Worm (Caenorhabditis elegans) whole organism, L1 larva: ENCODE results near the gene B0280.9.

Experiments
- C16A3.4 ChIP-seq: fragments of 150-350 bp; optimal IDR thresholded peaks from 2 replicates; lab custom pipeline; 2014; ENCODE audit warnings: missing biosample characterization, missing genetic modification characterization
- C34B4.2 ChIP-seq: sonication (generic microtip); optimal IDR thresholded peaks from 2 replicates; lab custom pipeline; 2017; ENCODE audit warnings: mild to moderate bottlenecking, missing genetic modification characterization, missing compliant biosample characterization
- F16B12.6 ChIP-seq: fragments of 150-350 bp; optimal IDR thresholded peaks from 2 replicates; lab custom pipeline; 2014; ENCODE audit warnings: missing biosample characterization, missing genetic modification characterization
- Y116A8C.19 ChIP-seq: sonication (generic microtip); optimal IDR thresholded peaks from 2 replicates; lab custom pipeline; 2016; ENCODE audit warnings: missing compliant biosample characterization, missing genetic modification characterization, borderline replicate concordance
- aly-2 ChIP-seq: fragments of 150-350 bp; optimal IDR thresholded peaks from 2 replicates; lab custom pipeline; 2014; ENCODE audit warnings: missing biosample characterization, missing genetic modification characterization
- ama-1 ChIP-seq: fragments of 150-350 bp; optimal IDR thresholded peaks from 2 replicates; lab custom pipeline; 2014
- blmp-1 ChIP-seq: fragments of 150-350 bp; optimal IDR thresholded peaks from 2 replicates; lab custom pipeline; 2014; ENCODE audit warnings: missing biosample characterization, missing genetic modification characterization
- ceh-8 ChIP-seq: fragments of 200-800 bp; sonication (Bioruptor generic); optimal IDR thresholded peaks from 2 replicates; lab custom pipeline; 2018; ENCODE audit warnings: mild to moderate bottlenecking, missing genetic modification characterization, moderate library complexity, missing compliant biosample characterization
- ceh-82 ChIP-seq, 3 experiments: fragments of 150-350 bp in 1 of 3; sonication (generic microtip) in 2 of 3; optimal IDR thresholded peaks; 2 replicates each; lab custom pipeline; 2014 to 2017; ENCODE audit warnings: missing biosample characterization in 3 of 3, missing genetic modification characterization in 3 of 3
- dpl-1 ChIP-seq, 3 experiments: fragments of 150-350 bp in 2 of 3; sonication (generic microtip) in 1 of 3; optimal IDR thresholded peaks; 2 replicates each; lab custom pipeline; 2014 to 2017; ENCODE audit warnings: missing biosample characterization in 3 of 3, missing genetic modification characterization in 3 of 3, missing genetic modification reagents in 3 of 3
- dsc-1 ChIP-seq: sonication (generic microtip); optimal IDR thresholded peaks from 2 replicates; lab custom pipeline; 2016; ENCODE audit warnings: mild to moderate bottlenecking, missing genetic modification characterization, missing compliant biosample characterization
- efl-1 ChIP-seq, 4 experiments: fragments of 150-350 bp; optimal IDR thresholded peaks in 3 of 4; peaks in 1 of 4; 1 replicate in 1 of 4; 2 replicates in 3 of 4; lab custom pipeline; 2014; ENCODE audit warnings: missing biosample characterization in 2 of 4, missing genetic modification characterization in 2 of 4, missing genetic modification reagents in 2 of 4
- egl-27 ChIP-seq, 2 experiments: fragments of 150-350 bp in 1 of 2; sonication (generic microtip); optimal IDR thresholded peaks; 3 replicates each; lab custom pipeline; 2017 to 2018; ENCODE audit warnings: missing biosample characterization in 2 of 2, missing genetic modification characterization in 2 of 2, missing genetic modification reagents in 2 of 2
- ets-5 ChIP-seq: fragments of 200-800 bp; sonication (Bioruptor generic); IDR thresholded peaks from 2 replicates; pipeline ENCODE4 v1.3.6; 2022; ENCODE audit warnings: missing genetic modification characterization, missing compliant biosample characterization
- fkh-8 ChIP-seq: sonication (generic microtip); optimal IDR thresholded peaks from 2 replicates; lab custom pipeline; 2016; ENCODE audit warnings: mild to moderate bottlenecking, missing genetic modification characterization, missing compliant biosample characterization
- hlh-17 ChIP-seq: fragments of 200-800 bp; sonication (Bioruptor generic); optimal IDR thresholded peaks from 2 replicates; lab custom pipeline; 2018; ENCODE audit warnings: missing genetic modification characterization, mild to moderate bottlenecking, missing compliant biosample characterization, moderate library complexity, borderline replicate concordance
- irx-1 ChIP-seq: sonication (generic microtip); optimal IDR thresholded peaks from 2 replicates; lab custom pipeline; 2016; ENCODE audit warnings: missing genetic modification characterization, missing compliant biosample characterization
- lin-13 ChIP-seq: fragments of 150-350 bp; optimal IDR thresholded peaks from 2 replicates; lab custom pipeline; 2014; ENCODE audit warnings: missing biosample characterization, missing genetic modification reagents, missing genetic modification characterization
- lin-35 ChIP-seq, 2 experiments: fragments of 150-350 bp; optimal IDR thresholded peaks; 2 replicates each; lab custom pipeline; 2014; ENCODE audit warnings: missing biosample characterization in 2 of 2, missing genetic modification characterization in 2 of 2, missing genetic modification reagents in 2 of 2
- lin-39 ChIP-seq: fragments of 150-350 bp; optimal IDR thresholded peaks from 2 replicates; lab custom pipeline; 2014; ENCODE audit warnings: missing biosample characterization, missing genetic modification reagents, missing genetic modification characterization
- lir-3 ChIP-seq: sonication (generic microtip); optimal IDR thresholded peaks from 2 replicates; lab custom pipeline; 2016; ENCODE audit warnings: mild to moderate bottlenecking, missing genetic modification characterization, moderate library complexity, missing compliant biosample characterization; ENCODE audit not compliant: poor library complexity
- mdl-1 ChIP-seq, 2 experiments: fragments of 150-350 bp; optimal IDR thresholded peaks; 2 replicates each; lab custom pipeline; 2014 to 2017; ENCODE audit warnings: missing biosample characterization in 2 of 2, missing genetic modification characterization in 2 of 2, inconsistent platforms in 1 of 2
- mef-2 ChIP-seq: fragments of 150-350 bp; optimal IDR thresholded peaks from 2 replicates; lab custom pipeline; 2014; ENCODE audit warnings: missing biosample characterization, missing genetic modification characterization
- mep-1 ChIP-seq: fragments of 150-350 bp; optimal IDR thresholded peaks from 2 replicates; lab custom pipeline; 2014; ENCODE audit warnings: missing biosample characterization, missing genetic modification characterization
- nhr-19 ChIP-seq: fragments of 200-800 bp; sonication (Bioruptor generic); conservative IDR thresholded peaks from 2 replicates; pipeline ENCODE4 v1.3.6; 2022; ENCODE audit warnings: missing genetic modification characterization, missing compliant biosample characterization
- nhr-47 ChIP-seq: sonication (generic microtip); optimal IDR thresholded peaks from 2 replicates; lab custom pipeline; 2016; ENCODE audit warnings: mild to moderate bottlenecking, missing genetic modification characterization, moderate library complexity, missing compliant biosample characterization
- nhr-71 ChIP-seq: sonication (generic microtip); optimal IDR thresholded peaks from 2 replicates; lab custom pipeline; 2016; ENCODE audit warnings: mild to moderate bottlenecking, missing genetic modification characterization, moderate library complexity, missing compliant biosample characterization
- nhr-76 ChIP-seq: sonication (generic microtip); optimal IDR thresholded peaks from 2 replicates; lab custom pipeline; 2017; ENCODE audit warnings: missing biosample characterization, missing genetic modification characterization
- nhr-77 ChIP-seq: fragments of 150-350 bp; optimal IDR thresholded peaks from 2 replicates; lab custom pipeline; 2014; ENCODE audit warnings: missing biosample characterization, missing genetic modification characterization
- nhr-85 ChIP-seq: sonication (generic microtip); peaks from one replicate; lab custom pipeline; 2016; ENCODE audit warnings: missing genetic modification characterization, inconsistent platforms, missing compliant biosample characterization
- nhr-90 ChIP-seq: sonication (generic microtip); optimal IDR thresholded peaks from 2 replicates; lab custom pipeline; 2016; ENCODE audit warnings: mild to moderate bottlenecking, missing genetic modification characterization, missing compliant biosample characterization; ENCODE audit not compliant: poor library complexity
- pag-3 ChIP-seq: sonication (generic microtip); optimal IDR thresholded peaks from 2 replicates; lab custom pipeline; 2017; ENCODE audit warnings: missing genetic modification characterization, mild to moderate bottlenecking, missing compliant biosample characterization, antibody characterized with exemption, borderline replicate concordance; ENCODE audit not compliant: insufficient read depth
- pax-3 ChIP-seq: fragments of 200-800 bp; sonication (Bioruptor generic); optimal IDR thresholded peaks from 2 replicates; lab custom pipeline; 2018; ENCODE audit warnings: mild to moderate bottlenecking, missing genetic modification characterization, moderate library complexity, missing compliant biosample characterization
- pqm-1 ChIP-seq: sonication (generic microtip); optimal IDR thresholded peaks from 3 replicates; lab custom pipeline; 2017; ENCODE audit warnings: missing biosample characterization, missing genetic modification characterization
- skn-1 ChIP-seq: fragments of 150-350 bp; optimal IDR thresholded peaks from 2 replicates; lab custom pipeline; 2014; ENCODE audit warnings: missing biosample characterization, missing genetic modification characterization
- snpc-4 ChIP-seq: fragments of 150-350 bp; optimal IDR thresholded peaks from 2 replicates; lab custom pipeline; 2014; ENCODE audit warnings: missing biosample characterization, missing genetic modification characterization
- snu-23 ChIP-seq: sonication (generic microtip); optimal IDR thresholded peaks from 2 replicates; lab custom pipeline; 2016; ENCODE audit warnings: missing genetic modification characterization, missing compliant biosample characterization
- sox-4 ChIP-seq: sonication (generic microtip); optimal IDR thresholded peaks from 2 replicates; lab custom pipeline; 2016; ENCODE audit warnings: missing genetic modification characterization, missing compliant biosample characterization
- sup-37 ChIP-seq: fragments of 200-800 bp; sonication (Bioruptor generic); optimal IDR thresholded peaks from 2 replicates; lab custom pipeline; 2018; ENCODE audit warnings: mild to moderate bottlenecking, missing genetic modification characterization, missing compliant biosample characterization
- tbx-2 ChIP-seq: sonication (generic microtip); optimal IDR thresholded peaks from 2 replicates; lab custom pipeline; 2016; ENCODE audit warnings: missing genetic modification characterization, missing compliant biosample characterization
- unc-130 ChIP-seq: fragments of 150-350 bp; optimal IDR thresholded peaks from 2 replicates; lab custom pipeline; 2017; ENCODE audit warnings: missing biosample characterization, missing genetic modification characterization, inconsistent platforms
- unc-30 ChIP-seq: sonication (generic microtip); optimal IDR thresholded peaks from 2 replicates; lab custom pipeline; 2017; ENCODE audit warnings: missing biosample characterization, missing genetic modification characterization
- unc-86 ChIP-seq: sonication (generic microtip); optimal IDR thresholded peaks from 2 replicates; lab custom pipeline; 2016; ENCODE audit warnings: missing genetic modification characterization, missing compliant biosample characterization
- vab-15 ChIP-seq: sonication (generic microtip); optimal IDR thresholded peaks from 2 replicates; lab custom pipeline; 2017; ENCODE audit warnings: missing genotype, mild to moderate bottlenecking, missing genetic modification characterization, missing compliant biosample characterization
- zip-4 ChIP-seq: fragments of 200-800 bp; sonication (Bioruptor generic); optimal IDR thresholded peaks from 2 replicates; lab custom pipeline; 2018; ENCODE audit warnings: mild to moderate bottlenecking, missing genetic modification characterization, moderate library complexity, missing compliant biosample characterization
- ztf-11 ChIP-seq, 2 experiments: sonication (generic microtip); optimal IDR thresholded peaks; 2 replicates each; lab custom pipeline; 2016 to 2017; ENCODE audit warnings: missing genetic modification characterization in 2 of 2, missing biosample characterization in 1 of 2, missing compliant biosample characterization in 1 of 2

Gene B0280.9

ce11 chrIII:7165816-7166229, 43.1 kb upstream of the B0280.9 start (continued):
- TF ChIP-seq tbx-2 (tag; lab: Kevin White, UChicago): no peak
- TF ChIP-seq unc-30: no peak
- TF ChIP-seq nhr-77: no peak
- TF ChIP-seq ets-5 (GFP tag; lab: Robert Waterston, UW): no peak
- TF ChIP-seq irx-1 (tag; lab: Kevin White, UChicago): no peak
- TF ChIP-seq nhr-76 (tag; lab: Kevin White, UChicago): no peak
- no peak for TF ChIP-seq C16A3.4
- TF ChIP-seq nhr-47 (tag; lab: Kevin White, UChicago): no peak
- TF ChIP-seq nhr-90 (tag; lab: Kevin White, UChicago): peak; percentile 17
- TF ChIP-seq ztf-11 (tag; optimal IDR thresholded peaks at IDR 0.05; lab: Kevin White, UChicago): no peak
- no peak for TF ChIP-seq hlh-17
- no peak for TF ChIP-seq lir-3
- no peak for TF ChIP-seq ama-1 (lab: Kevin White, UChicago)
- no peak for TF ChIP-seq C34B4.2 (tag; lab: Kevin White, UChicago)
- no peak for TF ChIP-seq unc-130 (tag; lab: Kevin White, UChicago)
- TF ChIP-seq mdl-1 (tag; optimal IDR thresholded peaks at IDR 0.05; lab: Kevin White, UChicago): peak in 1 of 2 experiments; percentile 11
- TF ChIP-seq vab-15 (tag; lab: Kevin White, UChicago): no peak
- TF ChIP-seq egl-27 (tag; optimal IDR thresholded peaks at IDR 0.05; lab: Kevin White, UChicago): peak in 1 of 2 experiments; percentile 23
- peak; percentile 43 for TF ChIP-seq nhr-71 (tag; lab: Kevin White, UChicago)
- no peak for TF ChIP-seq lin-13 (GFP tag; lab: Kevin White, UChicago)
- no peak for TF ChIP-seq pag-3
- peak; percentile 39 to 66 (median 52) for TF ChIP-seq dpl-1 (GFP tag; optimal IDR thresholded peaks at IDR 0.05; lab: Kevin White, UChicago)
- TF ChIP-seq sox-4 (tag; lab: Kevin White, UChicago): no peak
- TF ChIP-seq pqm-1 (tag; lab: Kevin White, UChicago): no peak
- peak; percentile 5 for TF ChIP-seq zip-4 (GFP tag; lab: Kevin White, UChicago)
- peak; percentile 3 for TF ChIP-seq fkh-8

- TF ChIP-seq C34B4.2 (tag; lab: Kevin White, UChicago) (no peak), lin-35 (GFP tag; optimal IDR thresholded peaks at IDR 0.05; lab: Kevin White, UChicago) (no peak), nhr-76 (tag; lab: Kevin White, UChicago) (no peak), unc-130 (tag; lab: Kevin White, UChicago) (no peak), nhr-85 (tag; lab: Kevin White, UChicago) (no peak), nhr-47 (tag; lab: Kevin White, UChicago) (no peak), ceh-82 (tag; optimal IDR thresholded peaks at IDR 0.05; lab: Kevin White, UChicago) (no peak), zip-4 (GFP tag; lab: Kevin White, UChicago) (no peak), skn-1 (tag; lab: Kevin White, UChicago) (no peak), F16B12.6 (tag; lab: Kevin White, UChicago) (no peak)
Observed at ce11 chrIII:7165276-7165675, 42.6 kb upstream of the B0280.9 start.

- TF ChIP-seq skn-1 (tag; lab: Kevin White, UChicago) (peak; percentile 93), dsc-1 (tag; lab: Kevin White, UChicago) (peak; percentile 80), unc-86 (peak; percentile 85), aly-2 (tag; lab: Kevin White, UChicago) (peak; percentile 8), Y116A8C.19 (no peak), mep-1 (tag; lab: Kevin White, UChicago) (peak; percentile 86), lir-3 (peak; percentile 62), sup-37 (GFP tag; lab: Kevin White, UChicago) (no peak), snpc-4 (tag; lab: Kevin White, UChicago) (peak; percentile 82), ceh-8 (GFP tag; lab: Kevin White, UChicago) (peak; percentile 46), efl-1 (optimal IDR thresholded peaks at IDR 0.05; lab: Kevin White, UChicago) (peak; percentile 88 to 93), efl-1 (GFP tag; optimal IDR thresholded peaks at IDR 0.05 in 1 of 2; lab: Kevin White, UChicago) (peak; percentile 89 to 99), vab-15 (tag; lab: Kevin White, UChicago) (no peak), nhr-19 (GFP tag; lab: Robert Waterston, UW) (peak; percentile 90), C34B4.2 (tag; lab: Kevin White, UChicago) (no peak), nhr-47 (tag; lab: Kevin White, UChicago) (peak; percentile 90), dpl-1 (GFP tag; optimal IDR thresholded peaks at IDR 0.05; lab: Kevin White, UChicago) (peak; percentile 90 to 94 (median 91)), nhr-85 (tag; lab: Kevin White, UChicago) (peak; percentile 97), blmp-1 (tag; lab: Kevin White, UChicago) (peak; percentile 82), snu-23 (GFP tag; lab: Kevin White, UChicago) (peak; percentile 92), mef-2 (tag; lab: Kevin White, UChicago) (peak; percentile 62), lin-39 (tag; lab: Kevin White, UChicago) (peak; percentile 76), irx-1 (tag; lab: Kevin White, UChicago) (peak; percentile 70), pax-3 (peak; percentile 82)
Observed at ce11 chrIII:7162065-7162762, 39.5 kb upstream of the B0280.9 start, which contains the start of the genes syf-2 and K04G7.1. Gene syf-2 (minus strand): TSS chrIII:7162115. Gene K04G7.1 (plus strand): TSS chrIII:7162712.
